Fruit fly (Drosophila melanogaster) whole organism, embryonic: ENCODE measurements around the gene Ets97D.

Experiments
- ATbp ChIP-seq: fragments of 200-800 bp; sonication (Bioruptor generic); optimal IDR thresholded peaks from 2 replicates; lab custom pipeline; 2017; ENCODE audit warnings: missing biosample characterization, mild to moderate bottlenecking, missing genetic modification characterization, missing genetic modification reagents
- Abd-B ChIP-seq: fragments of 200-800 bp; sonication (Bioruptor generic); optimal IDR thresholded peaks from 2 replicates; lab custom pipeline; 2018; ENCODE audit warnings: missing biosample characterization, mild to moderate bottlenecking, missing genetic modification characterization, moderate library complexity
- Blimp-1 ChIP-seq: fragments of 200-800 bp; sonication (Bioruptor generic); optimal IDR thresholded peaks from 3 replicates; lab custom pipeline; 2018; ENCODE audit warnings: missing biosample characterization, missing genetic modification characterization, mild to moderate bottlenecking, moderate library complexity, missing genetic modification reagents
- BtbVII ChIP-seq: fragments of 200-800 bp; sonication (Bioruptor generic); optimal IDR thresholded peaks from 3 replicates; lab custom pipeline; 2017; ENCODE audit warnings: missing biosample characterization, mild to moderate bottlenecking, missing genetic modification characterization
- CG10979 ChIP-seq: fragments of 200-800 bp; sonication (Bioruptor generic); optimal IDR thresholded peaks from 2 replicates; lab custom pipeline; 2018; ENCODE audit warnings: missing biosample characterization, mild to moderate bottlenecking, missing genetic modification characterization, moderate library complexity
- CG12104 ChIP-seq: fragments of 200-800 bp; sonication (Bioruptor generic); optimal IDR thresholded peaks from 3 replicates; lab custom pipeline; 2016; ENCODE audit warnings: missing biosample characterization, missing genetic modification characterization
- CG1233 ChIP-seq: fragments of 200-800 bp; sonication (Bioruptor generic); optimal IDR thresholded peaks from 4 replicates; lab custom pipeline; 2018; ENCODE audit warnings: missing biosample characterization, mild to moderate bottlenecking, missing genetic modification characterization
- CG12769 ChIP-seq: fragments of 200-800 bp; sonication (Bioruptor generic); optimal IDR thresholded peaks from 2 replicates; lab custom pipeline; 2019; ENCODE audit warnings: missing biosample characterization, mild to moderate bottlenecking, missing genetic modification characterization, moderate library complexity
- CG13424 ChIP-seq: fragments of 200-800 bp; sonication (Bioruptor generic); optimal IDR thresholded peaks from 2 replicates; lab custom pipeline; 2019; ENCODE audit warnings: missing biosample characterization, mild to moderate bottlenecking, missing genetic modification characterization, moderate library complexity
- CG14667 ChIP-seq: fragments of 200-800 bp; sonication (Bioruptor generic); IDR thresholded peaks from 2 replicates; pipeline ENCODE4 v1.3.6; 2022; ENCODE audit warnings: missing biosample characterization, missing genetic modification characterization
- CG17359 ChIP-seq: fragments of 200-800 bp; sonication (Bioruptor generic); optimal IDR thresholded peaks from 3 replicates; lab custom pipeline; 2018; ENCODE audit warnings: missing biosample characterization, mild to moderate bottlenecking, missing genetic modification characterization, moderate library complexity
- CG17385 ChIP-seq: fragments of 200-800 bp; sonication (Bioruptor generic); optimal IDR thresholded peaks from 3 replicates; lab custom pipeline; 2018; ENCODE audit warnings: missing biosample characterization, mild to moderate bottlenecking, missing genetic modification characterization
- CG17568 ChIP-seq: fragments of 200-800 bp; sonication (Bioruptor generic); optimal IDR thresholded peaks from 2 replicates; lab custom pipeline; 2018; ENCODE audit warnings: missing biosample characterization, mild to moderate bottlenecking, missing genetic modification characterization, moderate library complexity
- CG18262 ChIP-seq: fragments of 200-800 bp; optimal IDR thresholded peaks from 3 replicates; lab custom pipeline; 2019; ENCODE audit warnings: missing biosample characterization, mild to moderate bottlenecking, missing genetic modification characterization, moderate library complexity
- CG30403 ChIP-seq: fragments of 200-800 bp; sonication (Bioruptor generic); optimal IDR thresholded peaks from 3 replicates; lab custom pipeline; 2016; ENCODE audit warnings: missing biosample characterization, missing genetic modification characterization
- CG3726 ChIP-seq: fragments of 200-800 bp; sonication (Bioruptor generic); IDR thresholded peaks from 3 replicates; pipeline ENCODE4, ENCODE4 v1.3.6; 2022; ENCODE audit warnings: missing biosample characterization, missing genetic modification characterization
- CG4328 ChIP-seq: fragments of 200-800 bp; sonication (Bioruptor generic); optimal IDR thresholded peaks from 3 replicates; lab custom pipeline; 2017; ENCODE audit warnings: missing biosample characterization, missing genetic modification reagents, missing genetic modification characterization
- CG6765 ChIP-seq: fragments of 200-800 bp; sonication (Bioruptor generic); optimal IDR thresholded peaks from 3 replicates; lab custom pipeline; 2017; ENCODE audit warnings: missing biosample characterization, mild to moderate bottlenecking, missing genetic modification characterization
- CG7357 ChIP-seq: fragments of 200-800 bp; sonication (Bioruptor generic); IDR thresholded peaks from 3 replicates; pipeline ENCODE4 v1.3.6; 2022; ENCODE audit warnings: missing biosample characterization, missing genetic modification characterization
- CG7372 ChIP-seq: fragments of 200-800 bp; sonication (Bioruptor generic); IDR thresholded peaks from 2 replicates; pipeline ENCODE4 v1.3.6; 2022; ENCODE audit warnings: missing biosample characterization, missing genetic modification characterization
- CG8924 ChIP-seq: fragments of 200-800 bp; optimal IDR thresholded peaks from 3 replicates; lab custom pipeline; 2019; ENCODE audit warnings: missing biosample characterization, mild to moderate bottlenecking, missing genetic modification characterization, moderate library complexity
- Dek ChIP-seq: fragments of 200-800 bp; sonication (Bioruptor generic); optimal IDR thresholded peaks from 3 replicates; lab custom pipeline; 2019; ENCODE audit warnings: missing biosample characterization, mild to moderate bottlenecking, missing genetic modification characterization, moderate library complexity
- Dip2 ChIP-seq: fragments of 200-800 bp; sonication (Bioruptor generic); IDR thresholded peaks from 2 replicates; pipeline ENCODE4 v1.3.6; 2022; ENCODE audit warnings: missing biosample characterization, missing genetic modification characterization
- Doc2 ChIP-seq: fragments of 200-800 bp; sonication (Bioruptor generic); IDR thresholded peaks from 2 replicates; pipeline ENCODE4 v1.3.6; 2022; ENCODE audit warnings: missing biosample characterization, missing genetic modification characterization
- H15 ChIP-seq: fragments of 200-800 bp; sonication (Bioruptor generic); IDR thresholded peaks from 3 replicates; pipeline ENCODE4 v1.3.6; 2022; ENCODE audit warnings: missing biosample characterization, missing genetic modification characterization
- Mad ChIP-seq: fragments of 200-800 bp; sonication (Bioruptor generic); optimal IDR thresholded peaks from 2 replicates; lab custom pipeline; 2016; ENCODE audit warnings: missing biosample characterization, missing genetic modification characterization
- Nf-YB ChIP-seq: fragments of 200-800 bp; sonication (Bioruptor generic); optimal IDR thresholded peaks from 3 replicates; lab custom pipeline; 2019; ENCODE audit warnings: missing biosample characterization, mild to moderate bottlenecking, missing genetic modification characterization, moderate library complexity
- Six4 ChIP-seq: fragments of 200-800 bp; sonication (Bioruptor generic); optimal IDR thresholded peaks from 2 replicates; lab custom pipeline; 2016; ENCODE audit warnings: missing biosample characterization, missing genetic modification characterization
- chinmo ChIP-seq: fragments of 200-800 bp; sonication (Bioruptor generic); IDR thresholded peaks from 4 replicates; pipeline ENCODE4 v1.3.6; 2022; ENCODE audit warnings: missing biosample characterization, missing genetic modification characterization; ENCODE audit not compliant: partially characterized antibody
- corto ChIP-seq: fragments of 200-800 bp; sonication (Bioruptor generic); optimal IDR thresholded peaks from 2 replicates; lab custom pipeline; 2016; ENCODE audit warnings: missing biosample characterization, mild to moderate bottlenecking, missing genetic modification characterization, moderate library complexity
- cwo ChIP-seq: fragments of 200-800 bp; sonication (Bioruptor generic); optimal IDR thresholded peaks from 3 replicates; lab custom pipeline; 2017; ENCODE audit warnings: missing biosample characterization, missing genetic modification characterization, mild to moderate bottlenecking, moderate library complexity, missing genetic modification reagents
- disco-r ChIP-seq: fragments of 200-800 bp; sonication (Bioruptor generic); optimal IDR thresholded peaks from 2 replicates; lab custom pipeline; 2016; ENCODE audit warnings: missing biosample characterization, missing genetic modification characterization
- eve ChIP-seq, 2 experiments: fragments of >200 bp; optimal IDR thresholded peaks; 2 replicates each; lab custom pipeline; 2017; ENCODE audit warnings: missing biosample characterization in 2 of 2, missing genetic modification characterization in 2 of 2
- eyg ChIP-seq: fragments of 200-800 bp; sonication (Bioruptor generic); optimal IDR thresholded peaks from 3 replicates; lab custom pipeline; 2016; ENCODE audit warnings: missing biosample characterization, missing genetic modification characterization
- fd3F ChIP-seq: fragments of 200-800 bp; sonication (Bioruptor generic); optimal IDR thresholded peaks from 2 replicates; lab custom pipeline; 2018; ENCODE audit warnings: missing biosample characterization, mild to moderate bottlenecking, missing genetic modification characterization, moderate library complexity
- gsb ChIP-seq: fragments of 200-800 bp; sonication (Bioruptor generic); IDR thresholded peaks from 2 replicates; pipeline ENCODE4 v1.3.6; 2022; ENCODE audit warnings: missing biosample characterization, missing genetic modification characterization
- hb ChIP-seq: fragments of 200-800 bp; sonication (Bioruptor generic); IDR thresholded peaks from 3 replicates; pipeline ENCODE4 v1.3.6; 2022; ENCODE audit warnings: missing biosample characterization, missing genetic modification characterization; ENCODE audit not compliant: partially characterized antibody
- her ChIP-seq: fragments of 200-800 bp; sonication (Bioruptor generic); optimal IDR thresholded peaks from 2 replicates; lab custom pipeline; 2016; ENCODE audit warnings: missing biosample characterization, missing genetic modification characterization
- lab ChIP-seq: fragments of 200-800 bp; sonication (Bioruptor generic); optimal IDR thresholded peaks from 3 replicates; lab custom pipeline; 2017; ENCODE audit warnings: missing biosample characterization, missing genetic modification characterization, mild to moderate bottlenecking, moderate library complexity, missing genetic modification reagents
- nerfin-1 ChIP-seq: fragments of 200-800 bp; sonication (Bioruptor generic); optimal IDR thresholded peaks from 3 replicates; lab custom pipeline; 2019; ENCODE audit warnings: missing biosample characterization, mild to moderate bottlenecking, missing genetic modification characterization, moderate library complexity
- org-1 ChIP-seq: fragments of 200-800 bp; sonication (Bioruptor generic); optimal IDR thresholded peaks from 2 replicates; lab custom pipeline; 2017; ENCODE audit warnings: missing biosample characterization, missing genetic modification characterization
- pnt ChIP-seq: fragments of 200-800 bp; sonication (Bioruptor generic); optimal IDR thresholded peaks from 3 replicates; lab custom pipeline; 2016; ENCODE audit warnings: missing biosample characterization, missing genetic modification characterization
- scrt ChIP-seq: fragments of 200-800 bp; sonication (Bioruptor generic); optimal IDR thresholded peaks from 2 replicates; lab custom pipeline; 2018; ENCODE audit warnings: missing biosample characterization, mild to moderate bottlenecking, missing genetic modification characterization, moderate library complexity
- sens ChIP-seq: fragments of 200-800 bp; sonication (Bioruptor generic); peaks from one replicate; lab custom pipeline; 2016; ENCODE audit warnings: missing biosample characterization, missing genetic modification characterization
- sim ChIP-seq: fragments of 200-800 bp; sonication (Bioruptor generic); IDR thresholded peaks from 2 replicates; pipeline ENCODE4 v1.3.6; 2022; ENCODE audit warnings: missing biosample characterization, missing genetic modification characterization
- sr ChIP-seq: fragments of 200-800 bp; sonication (Bioruptor generic); IDR thresholded peaks from 3 replicates; pipeline ENCODE4 v1.3.6; 2022; ENCODE audit warnings: missing biosample characterization, missing genetic modification characterization
- tgo ChIP-seq: fragments of 200-800 bp; sonication (Bioruptor generic); IDR thresholded peaks from 3 replicates; pipeline ENCODE4 v1.3.6; 2022; ENCODE audit warnings: missing biosample characterization, missing genetic modification characterization
- trem ChIP-seq: fragments of 200-800 bp; optimal IDR thresholded peaks from 3 replicates; lab custom pipeline; 2019; ENCODE audit warnings: missing biosample characterization, mild to moderate bottlenecking, missing genetic modification characterization, moderate library complexity
- unpg ChIP-seq: fragments of 200-800 bp; sonication (Bioruptor generic); optimal IDR thresholded peaks from 3 replicates; lab custom pipeline; 2018; ENCODE audit warnings: missing biosample characterization, mild to moderate bottlenecking, missing genetic modification characterization, moderate library complexity
- vnd ChIP-seq: fragments of 200-800 bp; sonication (Bioruptor generic); IDR thresholded peaks from 3 replicates; pipeline ENCODE4 v1.3.6; 2022; ENCODE audit warnings: missing biosample characterization, missing genetic modification characterization; ENCODE audit not compliant: partially characterized antibody

The Ets97D gene

DNA sequence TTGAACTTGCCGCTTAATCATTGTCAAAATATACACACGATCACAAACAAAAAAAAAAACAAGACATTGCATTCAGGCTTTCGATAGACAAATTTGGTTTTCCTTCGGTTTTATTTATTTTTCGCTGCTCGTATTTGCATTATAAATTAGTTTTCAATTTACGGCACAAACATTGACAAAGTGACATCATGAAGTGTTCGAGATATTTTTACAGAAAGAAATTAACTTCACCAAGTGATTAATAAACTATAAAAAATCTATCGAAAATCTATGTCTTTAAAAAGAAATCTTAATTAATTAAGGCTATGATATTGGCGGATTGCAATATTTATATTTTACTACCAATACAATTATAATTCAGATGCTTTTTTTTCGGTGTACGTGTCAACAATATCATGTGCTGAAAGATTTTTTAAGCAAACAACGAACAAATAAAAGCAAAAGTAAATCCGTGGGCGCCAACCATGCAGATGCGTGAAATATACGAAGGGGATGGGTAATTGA is 11.2 kb upstream of the Ets97D start (continued):
- TF ChIP-seq CG17359 (peak; percentile 57), CG17568 (GFP tag; lab: Kevin White, UChicago) (peak; percentile 53), Nf-YB (GFP tag; lab: Kevin White, UChicago) (no peak), CG8924 (tag; lab: Kevin White, UChicago) (peak; percentile 41), Doc2 (GFP tag; lab: Robert Waterston, UW) (no peak), sim (GFP tag; lab: Robert Waterston, UW) (peak; percentile 51; the same call in 1 of the 2 replicates), BtbVII (GFP tag; lab: Kevin White, UChicago) (peak; percentile 77), nerfin-1 (peak; percentile 45), gsb (GFP tag; lab: Robert Waterston, UW) (no peak), Six4 (no peak), scrt (GFP tag; lab: Kevin White, UChicago) (peak; percentile 1), chinmo (0 out of 4 replicates have a peak, but pooled peaks have one; percentile 60), fd3F (GFP tag; lab: Kevin White, UChicago) (no peak), CG13424 (tag; lab: Kevin White, UChicago) (peak; percentile 44), cwo (peak; percentile 61), Abd-B (GFP tag; lab: Kevin White, UChicago) (peak; percentile 53), lab (GFP tag; lab: Kevin White, UChicago) (peak; percentile 61), trem (tag; lab: Kevin White, UChicago) (no peak), org-1 (peak; percentile 49), CG18262 (peak; percentile 63), Mad (no peak), CG7357 (0 out of 3 replicates have a peak, but pooled peaks have one; percentile 25), Blimp-1 (peak; percentile 70), pnt (GFP tag; lab: Kevin White, UChicago) (peak; percentile 26), H15 (GFP tag; lab: Robert Waterston, UW) (no peak), sr (GFP tag; lab: Robert Waterston, UW) (peak; percentile 51; the same call in 2 of the 3 replicates), CG1233 (GFP tag; lab: Kevin White, UChicago) (peak; percentile 0), sens (GFP tag; lab: Kevin White, UChicago) (peak; percentile 85), Dip2 (GFP tag; lab: Robert Waterston, UW) (no peak), hb (no peak), CG7372 (GFP tag; lab: Robert Waterston, UW) (no peak; the same call in 1 of the 2 replicates), vnd (GFP tag; lab: Robert Waterston, UW) (no peak), CG4328 (GFP tag; lab: Kevin White, UChicago) (peak; percentile 46), ATbp (GFP tag; lab: Kevin White, UChicago) (peak; percentile 74), Dek (tag; lab: Kevin White, UChicago) (peak; percentile 1), CG3726 (GFP tag; lab: Robert Waterston, UW) (no peak), her (no peak), disco-r (GFP tag; lab: Kevin White, UChicago) (no peak), eyg (GFP tag; lab: Kevin White, UChicago) (peak; percentile 49), unpg (GFP tag; lab: Kevin White, UChicago) (peak; percentile 59), CG6765 (peak; percentile 34), CG17385 (GFP tag; lab: Kevin White, UChicago) (peak; percentile 30), CG10979 (peak; percentile 48), eve (GFP tag; optimal IDR thresholded peaks at IDR 0.05; lab: Kevin White, UChicago) (no peak), CG12104 (GFP tag; lab: Kevin White, UChicago) (peak; percentile 37), corto (GFP tag; lab: Kevin White, UChicago) (no peak), CG12769 (tag; lab: Kevin White, UChicago) (no peak), CG14667 (GFP tag; lab: Robert Waterston, UW) (no peak), CG30403 (GFP tag; lab: Kevin White, UChicago) (peak; percentile 50), tgo (peak; percentile 36; the same call in 2 of the 3 replicates)
